Worm (Caenorhabditis elegans): ENCODE results near the gene R07B7.9.

- TF ChIP-seq ref-1 (GFP tag; conservative IDR thresholded peaks at IDR 0.05) (no peak), flt-1 (GFP tag; IDR thresholded peaks at IDR 0.05) (no peak), cog-1 (tag; optimal IDR thresholded peaks at IDR 0.05) (no peak), T22C8.4 (GFP tag; IDR thresholded peaks at IDR 0.05) (no peak)
Observed at ce11 chrV:12071483-12071882, 8.7 kb downstream of the R07B7.9 start.
